Worm (Caenorhabditis elegans): ENCODE data around the gene rsp-5.

Gene rsp-5

DNA sequence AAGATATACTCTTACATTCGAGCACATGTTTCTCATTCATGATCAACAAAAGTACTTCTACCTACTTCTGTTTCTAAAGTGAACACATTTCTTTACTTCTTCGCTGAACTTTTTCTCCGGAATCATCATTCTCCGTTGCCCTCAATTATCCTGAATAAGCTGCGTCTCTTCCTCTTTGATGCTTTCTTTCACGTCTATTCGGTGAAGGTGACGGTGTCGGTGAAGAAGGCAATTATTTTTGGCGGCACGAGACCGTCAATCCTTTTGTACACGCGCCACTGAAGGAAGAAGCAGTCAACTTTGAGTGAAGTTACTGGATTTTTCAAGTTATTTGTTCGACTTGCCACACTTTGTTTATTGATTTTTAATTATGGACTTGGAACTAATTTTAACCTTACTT, 41.6 kb downstream of the rsp-5 start, which contains the start of gene abch-1:
abch-1 (minus strand) TSS at position 101 of the 400 bp plus-strand sequence.
- no peak for TF ChIP-seq tbx-2 (tag; optimal IDR thresholded peaks at IDR 0.05)
- no peak for TF ChIP-seq ztf-11 (tag; optimal IDR thresholded peaks at IDR 0.05)
- no peak for TF ChIP-seq irx-1 (tag; optimal IDR thresholded peaks at IDR 0.05)
- no peak for TF ChIP-seq ztf-4 (tag; optimal IDR thresholded peaks at IDR 0.05)
- TF ChIP-seq efl-1 (optimal IDR thresholded peaks at IDR 0.05), result no peak
- no peak for TF ChIP-seq efl-1 (GFP tag; optimal IDR thresholded peaks at IDR 0.05 in 1 of 2)
- TF ChIP-seq ces-1 (GFP tag; optimal IDR thresholded peaks at IDR 0.05), result no peak
- TF ChIP-seq nhr-237 (tag; optimal IDR thresholded peaks at IDR 0.05), result no peak
- no peak for TF ChIP-seq nhr-84 (tag; optimal IDR thresholded peaks at IDR 0.05)
- no peak for TF ChIP-seq lin-39 (tag; optimal IDR thresholded peaks at IDR 0.05)
- TF ChIP-seq unc-30 (tag; optimal IDR thresholded peaks at IDR 0.05), result no peak

DNA sequence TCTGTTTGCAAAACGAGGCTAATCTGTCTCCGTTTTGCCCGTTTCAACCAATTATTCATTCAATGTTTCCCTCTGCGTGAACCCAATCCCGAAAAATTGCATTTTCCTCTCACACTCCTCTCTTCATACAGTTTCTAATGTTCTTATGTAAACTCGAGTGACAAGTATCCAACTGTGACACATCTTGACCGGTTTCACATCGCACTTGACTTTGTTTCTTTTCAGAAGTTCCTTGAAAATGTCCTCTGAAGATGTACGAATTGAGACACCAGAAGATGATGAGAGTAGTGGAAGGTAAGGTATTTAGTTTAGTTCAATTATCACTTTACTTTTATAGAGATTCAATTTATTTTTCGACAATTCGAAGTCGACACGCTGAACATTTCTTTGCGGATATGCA, 42.0 kb downstream of the rsp-5 start, which contains the start of gene abcx-1:
abcx-1 (plus strand) TSS at position 224 of the 400 bp plus-strand sequence.
- TF ChIP-seq lin-15B (tag; optimal IDR thresholded peaks at IDR 0.05), result no peak
- no peak for TF ChIP-seq tbx-2 (tag; optimal IDR thresholded peaks at IDR 0.05)
- no peak for TF ChIP-seq elt-2 (tag; optimal IDR thresholded peaks at IDR 0.05)
- TF ChIP-seq mab-9 (GFP tag; IDR thresholded peaks at IDR 0.05), result no peak
- no peak for TF ChIP-seq nhr-11 (tag; optimal IDR thresholded peaks at IDR 0.05)
- TF ChIP-seq nhr-85 (tag), result peak; percentile 79
- TF ChIP-seq lin-14 (GFP tag; optimal IDR thresholded peaks at IDR 0.05), result peak; percentile 45

DNA sequence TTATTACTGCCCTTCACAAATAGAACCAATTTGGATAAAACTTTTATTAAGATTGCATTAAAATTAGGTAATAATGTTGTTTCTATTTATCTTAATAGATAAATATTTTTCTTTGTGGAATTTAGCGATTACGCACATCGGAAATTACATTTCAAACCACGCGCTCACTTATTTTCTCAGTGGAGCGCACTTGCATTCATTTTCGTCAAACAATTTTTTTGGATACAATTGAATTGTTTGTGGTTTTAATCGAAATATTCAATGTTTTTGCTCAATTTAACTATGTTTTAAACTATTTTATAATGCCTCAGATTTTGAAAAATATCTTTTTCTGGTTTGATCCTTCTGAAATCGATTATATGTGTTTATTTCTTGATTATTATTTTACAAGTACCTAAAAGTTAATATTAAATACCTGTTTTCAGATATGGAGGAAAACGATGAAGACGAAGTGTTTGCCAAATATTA, 46.0 kb downstream of the rsp-5 start, which contains the start of gene utp-20:
utp-20 (plus strand) TSS at position 418 of the 468 bp plus-strand sequence.
- no peak for TF ChIP-seq unc-62 (GFP tag; optimal IDR thresholded peaks at IDR 0.05)
- no peak for TF ChIP-seq sup-37 (GFP tag; optimal IDR thresholded peaks at IDR 0.05)
- peak; percentile 69 to 82 for TF ChIP-seq lsy-2 (tag; optimal IDR thresholded peaks at IDR 0.05)
- no peak for TF ChIP-seq sptf-1 (tag; optimal IDR thresholded peaks at IDR 0.05)
- no peak for TF ChIP-seq unc-98 (GFP tag; IDR thresholded peaks at IDR 0.05)
- TF ChIP-seq dsc-1 (tag; optimal IDR thresholded peaks at IDR 0.05), result no peak
- TF ChIP-seq hpl-2 (GFP tag; optimal IDR thresholded peaks at IDR 0.05), result no peak
- TF ChIP-seq snpc-4 (tag; optimal IDR thresholded peaks at IDR 0.05), result no peak
- TF ChIP-seq lin-14 (GFP tag; optimal IDR thresholded peaks at IDR 0.05), result peak; percentile 60
- no peak for TF ChIP-seq zag-1 (tag; optimal IDR thresholded peaks at IDR 0.05)
- TF ChIP-seq egl-13 (tag; optimal IDR thresholded peaks at IDR 0.05), result no peak
- TF ChIP-seq ama-1 (optimal IDR thresholded peaks at IDR 0.05), result no peak
- peak; percentile 49 for TF ChIP-seq blmp-1 (tag; optimal IDR thresholded peaks at IDR 0.05)
- no peak for TF ChIP-seq pag-3 (tag; optimal IDR thresholded peaks at IDR 0.05; ENCODE audit: borderline replicate concordance, insufficient read depth)
- peak in 2 of 3 experiments; percentile 4 to 43 for TF ChIP-seq ceh-82 (tag; optimal IDR thresholded peaks at IDR 0.05)
- no peak for TF ChIP-seq nhr-84 (tag; optimal IDR thresholded peaks at IDR 0.05)
- peak in 1 of 6 experiments; percentile 35 for TF ChIP-seq elt-3 (tag; optimal IDR thresholded peaks at IDR 0.05)
- no peak for TF ChIP-seq unc-30 (tag; optimal IDR thresholded peaks at IDR 0.05)
- no peak for TF ChIP-seq ceh-63 (GFP tag; optimal IDR thresholded peaks at IDR 0.05)
- no peak for TF ChIP-seq jun-1 (tag; optimal IDR thresholded peaks at IDR 0.05)
- no peak for TF ChIP-seq efl-3 (GFP tag; optimal IDR thresholded peaks at IDR 0.05)
- no peak for TF ChIP-seq mab-9 (GFP tag; IDR thresholded peaks at IDR 0.05)
- no peak for TF ChIP-seq ceh-8 (GFP tag; optimal IDR thresholded peaks at IDR 0.05)
- peak; percentile 52 for TF ChIP-seq rnt-1 (tag; optimal IDR thresholded peaks at IDR 0.05)
- no peak for TF ChIP-seq hlh-4 (tag; optimal IDR thresholded peaks at IDR 0.05)
- no peak for TF ChIP-seq pax-3 (tag; optimal IDR thresholded peaks at IDR 0.05)
- TF ChIP-seq fkh-10 (GFP tag; optimal IDR thresholded peaks at IDR 0.05), result peak; percentile 3
- TF ChIP-seq C04F5.9 (tag; optimal IDR thresholded peaks at IDR 0.05), result no peak
- TF ChIP-seq nhr-237 (tag; optimal IDR thresholded peaks at IDR 0.05), result no peak
- no peak for TF ChIP-seq nhr-77 (tag; optimal IDR thresholded peaks at IDR 0.05)
- TF ChIP-seq ztf-4 (tag; optimal IDR thresholded peaks at IDR 0.05), result no peak
- TF ChIP-seq ceh-88 (GFP tag; IDR thresholded peaks at IDR 0.05), result no peak
- no peak for TF ChIP-seq ets-5 (GFP tag; IDR thresholded peaks at IDR 0.05)
- no peak for TF ChIP-seq fos-1 (tag; optimal IDR thresholded peaks at IDR 0.05)
- TF ChIP-seq nhr-85 (tag), result peak; percentile 65
- TF ChIP-seq ztf-11 (tag; optimal IDR thresholded peaks at IDR 0.05), result no peak
- TF ChIP-seq fkh-8 (tag; optimal IDR thresholded peaks at IDR 0.05), result peak; percentile 26
- peak; percentile 90 to 97 for TF ChIP-seq lin-35 (GFP tag; optimal IDR thresholded peaks at IDR 0.05)
- no peak for TF ChIP-seq zip-4 (GFP tag; optimal IDR thresholded peaks at IDR 0.05)
- TF ChIP-seq mdl-1 (tag; optimal IDR thresholded peaks at IDR 0.05), result peak in 1 of 2 experiments; percentile 10
